Worm (Caenorhabditis elegans): ENCODE results near the gene C34D4.2.

The C34D4.2 gene

DNA sequence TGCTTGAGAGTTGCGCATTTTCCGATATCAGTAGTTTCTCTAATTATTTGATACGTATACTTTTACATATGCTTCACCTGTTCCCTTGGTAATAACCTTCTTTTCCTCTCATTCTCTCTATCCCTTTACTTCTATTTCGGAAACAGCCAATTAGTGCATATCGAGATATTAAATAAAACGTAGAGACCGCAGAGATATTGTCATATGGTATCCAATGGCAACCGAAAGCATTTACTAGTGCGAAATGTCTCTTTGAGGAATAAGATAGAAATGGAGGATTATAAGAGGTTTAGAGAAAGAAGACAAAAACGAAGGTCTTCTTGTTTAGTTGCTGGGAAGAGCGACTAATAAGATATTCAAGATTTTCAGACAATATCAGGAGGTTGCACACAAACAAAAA is 1.9 kb downstream of the C34D4.2 start, which contains the start of gene maph-9:
TSS of gene maph-9 (plus strand) at position 273 of the 400 bp plus-strand sequence.
- TF ChIP-seq ceh-31 (tag; optimal IDR thresholded peaks at IDR 0.05): peak; percentile 28
- TF ChIP-seq unc-3 (GFP tag; conservative IDR thresholded peaks at IDR 0.05): no peak
- TF ChIP-seq unc-3 (tag; optimal IDR thresholded peaks at IDR 0.05): no peak
- peak; percentile 44 for TF ChIP-seq nfya-1 (tag; optimal IDR thresholded peaks at IDR 0.05)
- peak; percentile 30 for TF ChIP-seq ceh-14 (tag; optimal IDR thresholded peaks at IDR 0.05)

DNA sequence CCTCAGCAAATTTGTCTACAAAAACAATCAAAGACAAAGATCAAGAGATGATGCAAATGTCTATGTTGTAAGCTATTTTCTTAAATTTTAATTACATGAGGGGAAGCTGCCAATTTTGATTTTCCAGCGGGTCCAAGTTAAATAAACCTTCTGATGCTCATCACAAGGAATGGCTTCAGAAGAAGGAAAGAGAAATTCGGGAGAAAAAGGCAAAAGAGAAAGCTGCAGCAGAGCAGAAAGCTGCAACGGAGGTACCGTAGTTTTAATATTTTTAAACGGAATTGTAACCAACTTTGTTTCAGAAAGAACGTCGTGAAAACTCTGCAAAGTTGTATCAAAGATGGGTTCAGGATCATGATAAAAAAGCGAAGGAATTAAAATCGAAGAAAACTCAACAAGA is 3.7 kb downstream of the C34D4.2 start:
- no peak for TF ChIP-seq ahr-1 (tag; optimal IDR thresholded peaks at IDR 0.05)
- TF ChIP-seq ceh-6 (GFP tag; optimal IDR thresholded peaks at IDR 0.05): no peak
- no peak for TF ChIP-seq ceh-14 (tag; optimal IDR thresholded peaks at IDR 0.05)
- TF ChIP-seq ceh-9 (tag; optimal IDR thresholded peaks at IDR 0.05): no peak
- no peak for TF ChIP-seq pros-1 (tag; optimal IDR thresholded peaks at IDR 0.05)
- TF ChIP-seq madf-2 (tag; optimal IDR thresholded peaks at IDR 0.05): no peak
- no peak for TF ChIP-seq hlh-6 (tag; optimal IDR thresholded peaks at IDR 0.05)
- TF ChIP-seq sox-2 (GFP tag; IDR thresholded peaks at IDR 0.05): no peak
- no peak for TF ChIP-seq ztf-16 (tag; optimal IDR thresholded peaks at IDR 0.05)
- TF ChIP-seq rnt-1 (tag; optimal IDR thresholded peaks at IDR 0.05): no peak
- no peak for TF ChIP-seq fax-1 (tag; optimal IDR thresholded peaks at IDR 0.05)
- TF ChIP-seq gmeb-2 (tag; optimal IDR thresholded peaks at IDR 0.05): no peak
- TF ChIP-seq hlh-15 (tag; optimal IDR thresholded peaks at IDR 0.05): no peak

DNA sequence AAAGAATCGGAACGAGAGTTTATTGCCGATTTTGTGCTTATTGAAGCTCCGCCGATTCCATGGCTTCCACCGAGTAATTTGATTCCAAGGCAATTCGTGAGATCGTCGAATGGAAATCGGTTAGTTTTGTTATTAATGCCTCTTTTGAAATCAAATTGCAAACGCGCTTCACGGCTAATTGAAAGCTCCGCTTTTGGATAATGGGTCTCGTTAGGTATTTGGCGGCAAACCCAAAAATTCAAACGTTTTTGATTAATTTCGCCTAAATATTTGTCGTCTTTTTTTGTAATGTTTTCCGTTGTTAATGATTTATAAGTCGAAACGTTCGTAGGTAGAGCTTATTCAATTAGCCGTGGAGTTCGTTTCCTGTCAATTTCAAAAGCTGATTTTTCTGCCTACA is 5.1 kb downstream of the C34D4.2 start:
- TF ChIP-seq unc-42 (tag; optimal IDR thresholded peaks at IDR 0.05) (no peak), ceh-45 (GFP tag; IDR thresholded peaks at IDR 0.05) (no peak), rnt-1 (tag; optimal IDR thresholded peaks at IDR 0.05) (no peak), hlh-15 (tag; optimal IDR thresholded peaks at IDR 0.05) (no peak), ref-2 (tag; optimal IDR thresholded peaks at IDR 0.05) (no peak), ceh-22 (tag; optimal IDR thresholded peaks at IDR 0.05) (no peak), ceh-48 (tag; optimal IDR thresholded peaks at IDR 0.05) (no peak)

DNA sequence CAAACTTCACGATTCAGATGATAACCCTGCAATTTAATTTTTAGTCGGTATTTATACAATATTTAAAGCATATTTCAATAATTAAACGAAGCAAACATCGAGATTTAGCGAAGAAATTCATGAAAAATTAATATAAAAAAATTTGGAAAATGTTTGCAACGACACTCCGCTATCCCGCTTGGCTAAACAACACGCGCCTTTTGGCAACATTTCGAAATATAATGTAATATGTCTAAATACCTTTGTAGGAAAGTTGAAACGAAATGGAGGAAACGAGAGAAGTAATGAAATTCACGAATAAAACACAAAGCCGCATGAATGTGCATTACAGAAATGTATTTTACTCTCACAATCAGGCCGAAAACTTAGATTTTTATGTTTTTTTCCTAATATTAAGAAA is 11.3 kb downstream of the C34D4.2 start, which contains the start of gene rpc-1:
TSS of gene rpc-1 (minus strand) at position 26 of the 400 bp plus-strand sequence.
- TF ChIP-seq pha-2 (tag; optimal IDR thresholded peaks at IDR 0.05) (no peak), ama-1 (optimal IDR thresholded peaks at IDR 0.05) (no peak)

DNA sequence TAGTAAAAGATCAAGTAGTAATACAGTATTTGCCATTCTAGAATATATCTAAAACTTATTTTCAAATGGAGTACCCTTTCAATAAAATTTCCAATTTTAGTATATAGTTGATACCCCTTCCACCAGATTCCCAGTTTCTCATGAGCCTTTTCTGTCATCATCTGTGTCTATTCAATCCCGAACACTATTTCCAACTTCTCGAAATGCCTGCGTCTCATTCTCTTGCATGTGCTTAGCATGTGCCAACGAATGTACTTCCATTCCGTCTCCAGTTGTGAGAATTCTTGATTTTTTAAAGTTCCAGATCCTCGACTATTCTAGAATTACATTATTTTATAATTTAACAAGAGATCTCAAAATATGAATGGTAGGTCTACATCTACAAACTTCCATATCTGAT is 12.1 kb downstream of the C34D4.2 start, which contains the start of gene C42D4.18:
TSS of gene C42D4.18 (plus strand) at position 231 of the 400 bp plus-strand sequence.
- peak; percentile 4 for TF ChIP-seq hlh-30 (tag; optimal IDR thresholded peaks at IDR 0.05; ENCODE audit: insufficient read depth)
- no peak for TF ChIP-seq gmeb-2 (tag; optimal IDR thresholded peaks at IDR 0.05)

DNA sequence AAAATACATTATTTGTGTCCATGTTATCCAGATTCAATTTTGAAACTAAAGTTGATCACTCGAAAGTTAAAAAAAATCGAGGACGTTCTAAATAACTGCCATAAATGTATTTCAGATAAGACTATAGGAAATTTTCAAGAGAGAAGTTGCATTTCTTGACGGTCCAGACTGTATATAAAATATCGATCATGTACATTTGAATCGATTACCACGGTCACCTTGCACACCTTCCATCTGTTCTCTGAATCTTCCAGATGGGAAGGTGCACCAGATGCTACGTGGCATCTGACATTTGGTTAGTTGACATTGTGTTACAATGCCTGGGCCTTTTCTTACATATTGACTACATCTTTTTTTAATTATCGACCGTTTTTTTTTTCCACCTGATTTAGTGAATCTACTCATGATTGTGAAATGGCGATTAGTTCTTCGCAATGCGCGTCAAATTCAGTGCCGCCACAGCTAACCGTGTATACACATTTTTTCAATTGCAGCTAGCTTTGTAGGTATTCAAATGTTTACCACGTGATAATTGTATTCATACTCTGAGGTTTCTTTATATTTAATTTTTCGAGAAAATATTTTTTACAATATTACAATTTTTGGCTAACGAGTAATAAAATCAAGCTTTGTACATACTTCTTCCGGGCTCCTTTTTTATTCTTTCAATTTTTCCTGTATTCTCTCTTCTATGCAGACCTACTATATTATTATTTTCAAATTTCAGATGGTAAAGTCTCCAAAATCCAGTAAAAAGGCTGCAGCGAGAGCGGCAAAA is 13.7 kb downstream of the C34D4.2 start, which contains the start of gene skr-16:
TSS of gene skr-16 (plus strand) at position 728 of the 778 bp plus-strand sequence.
- TF ChIP-seq hlh-30 (tag; optimal IDR thresholded peaks at IDR 0.05; ENCODE audit: insufficient read depth): peak; percentile 45
- TF ChIP-seq unc-86 (tag; optimal IDR thresholded peaks at IDR 0.05): no peak

DNA sequence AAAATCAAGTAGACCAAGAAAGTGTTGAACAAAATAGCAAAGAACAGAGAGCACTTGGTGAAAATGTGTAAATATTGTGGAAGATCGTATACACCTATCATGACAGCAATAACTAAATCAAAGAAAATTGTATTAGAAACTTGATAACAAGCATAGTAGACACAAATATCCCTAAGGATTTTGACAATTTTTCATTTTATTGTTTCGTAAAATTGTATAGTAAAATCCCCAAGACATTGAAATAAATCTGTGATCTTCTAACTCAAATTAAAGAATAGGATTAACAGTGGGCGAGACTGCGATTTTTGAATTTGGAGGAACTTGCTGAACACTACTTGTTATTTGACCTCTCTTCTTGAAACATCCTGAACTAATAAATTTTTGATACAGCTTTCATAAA is 16.8 kb downstream of the C34D4.2 start, which contains the start of gene str-220:
TSS of gene str-220 (minus strand) at position 101 of the 400 bp plus-strand sequence.
- no peak for TF ChIP-seq elt-4 (tag; optimal IDR thresholded peaks at IDR 0.05)
- TF ChIP-seq zip-5 (tag; optimal IDR thresholded peaks at IDR 0.05): no peak
- no peak for TF ChIP-seq ceh-2 (tag; optimal IDR thresholded peaks at IDR 0.05)
- TF ChIP-seq fkh-6 (tag; optimal IDR thresholded peaks at IDR 0.05): no peak
- no peak for TF ChIP-seq unc-3 (GFP tag; conservative IDR thresholded peaks at IDR 0.05)
- no peak for TF ChIP-seq unc-3 (tag; optimal IDR thresholded peaks at IDR 0.05)
- TF ChIP-seq odd-2 (tag; optimal IDR thresholded peaks at IDR 0.05): no peak
- no peak for TF ChIP-seq gmeb-2 (tag; optimal IDR thresholded peaks at IDR 0.05)
- TF ChIP-seq nhr-232 (tag; optimal IDR thresholded peaks at IDR 0.05): no peak
- TF ChIP-seq K09A11.1 (tag; optimal IDR thresholded peaks at IDR 0.05; ENCODE audit: insufficient read depth): no peak

All from whole organism, late embryonic.